Fruit fly (Drosophila melanogaster) whole organism, embryonic: Measurements from ENCODE around the gene eIF1.

ENCODE experiments used
- CG11456 ChIP-seq: fragments of 200-800 bp; sonication (Bioruptor generic); IDR thresholded peaks from 3 replicates; pipeline ENCODE4 v1.3.6; 2022; ENCODE audit warnings: missing biosample characterization, missing genetic modification characterization
- CG11504 ChIP-seq: fragments of 200-800 bp; sonication (Bioruptor generic); optimal IDR thresholded peaks from 3 replicates; lab custom pipeline; 2019; ENCODE audit warnings: missing biosample characterization, mild to moderate bottlenecking, missing genetic modification characterization, moderate library complexity
- CG13894 ChIP-seq: fragments of 200-800 bp; sonication (Bioruptor generic); optimal IDR thresholded peaks from 3 replicates; lab custom pipeline; 2018; ENCODE audit warnings: missing biosample characterization, mild to moderate bottlenecking, missing genetic modification characterization, moderate library complexity
- CG14667 ChIP-seq: fragments of 200-800 bp; sonication (Bioruptor generic); IDR thresholded peaks from 2 replicates; pipeline ENCODE4 v1.3.6; 2022; ENCODE audit warnings: missing biosample characterization, missing genetic modification characterization
- CG14860 ChIP-seq: fragments of 200-800 bp; sonication (Bioruptor generic); IDR thresholded peaks from 3 replicates; pipeline ENCODE4 v1.3.6; 2022; ENCODE audit warnings: missing biosample characterization, missing genetic modification characterization; ENCODE audit not compliant: partially characterized antibody
- CG16813 ChIP-seq: fragments of 200-800 bp; sonication (Bioruptor generic); IDR thresholded peaks from 3 replicates; pipeline ENCODE4 v1.3.6; 2022; ENCODE audit warnings: missing biosample characterization, missing genetic modification characterization; ENCODE audit not compliant: partially characterized antibody
- CG17385 ChIP-seq: fragments of 200-800 bp; sonication (Bioruptor generic); optimal IDR thresholded peaks from 3 replicates; lab custom pipeline; 2018; ENCODE audit warnings: missing biosample characterization, mild to moderate bottlenecking, missing genetic modification characterization
- CG1832 ChIP-seq: fragments of 200-800 bp; sonication (Bioruptor generic); optimal IDR thresholded peaks from 2 replicates; lab custom pipeline; 2017; ENCODE audit warnings: missing biosample characterization, mild to moderate bottlenecking, missing genetic modification characterization, inconsistent platforms
- CG30403 ChIP-seq: fragments of 200-800 bp; sonication (Bioruptor generic); optimal IDR thresholded peaks from 3 replicates; lab custom pipeline; 2016; ENCODE audit warnings: missing biosample characterization, missing genetic modification characterization
- CG3163 ChIP-seq: fragments of 200-800 bp; sonication (Bioruptor generic); optimal IDR thresholded peaks from 3 replicates; lab custom pipeline; 2016; ENCODE audit warnings: missing biosample characterization, missing genetic modification characterization
- CG42726 ChIP-seq: fragments of 200-800 bp; sonication (Bioruptor generic); IDR thresholded peaks from 2 replicates; pipeline ENCODE4 v1.3.6; 2022; ENCODE audit warnings: missing biosample characterization, missing genetic modification characterization; ENCODE audit not compliant: partially characterized antibody
- CG4360 ChIP-seq: fragments of 200-800 bp; sonication (Bioruptor generic); IDR thresholded peaks from 2 replicates; pipeline ENCODE4 v1.3.6; 2022; ENCODE audit warnings: missing biosample characterization, missing genetic modification characterization
- CG4820 ChIP-seq: fragments of 200-800 bp; sonication (Bioruptor generic); optimal IDR thresholded peaks from 3 replicates; lab custom pipeline; 2016; ENCODE audit warnings: missing biosample characterization, missing genetic modification characterization
- CG5180 ChIP-seq: fragments of 200-800 bp; sonication (Bioruptor generic); optimal IDR thresholded peaks from 3 replicates; lab custom pipeline; 2017; ENCODE audit warnings: missing biosample characterization, missing genetic modification characterization, mild to moderate bottlenecking, moderate library complexity, missing genetic modification reagents
- CG6689 ChIP-seq: fragments of 200-800 bp; sonication (Bioruptor generic); IDR thresholded peaks from 2 replicates; pipeline ENCODE4 v1.3.6; 2022; ENCODE audit warnings: missing biosample characterization, missing genetic modification characterization
- CkIIα-i1 ChIP-seq: fragments of 200-800 bp; sonication (Bioruptor generic); IDR thresholded peaks from 2 replicates; pipeline ENCODE4 v1.3.6; 2022; ENCODE audit warnings: missing biosample characterization, missing genetic modification characterization
- Dref ChIP-seq: fragments of 200-800 bp; sonication (Bioruptor generic); IDR thresholded peaks from 2 replicates; pipeline ENCODE4 v1.3.6; 2022; ENCODE audit warnings: missing biosample characterization, missing genetic modification characterization
- E2f1 ChIP-seq: fragments of 200-800 bp; sonication (Bioruptor generic); IDR thresholded peaks from 2 replicates; pipeline ENCODE4 v1.3.6; 2022; ENCODE audit warnings: missing biosample characterization, missing genetic modification characterization
- HLH54F ChIP-seq: fragments of 200-800 bp; sonication (Bioruptor generic); optimal IDR thresholded peaks from 3 replicates; lab custom pipeline; 2016; ENCODE audit warnings: missing biosample characterization, missing genetic modification characterization
- Hr39 ChIP-seq: fragments of >200 bp; optimal IDR thresholded peaks from 2 replicates; lab custom pipeline; 2017
- Hr78 ChIP-seq, 2 experiments: fragments of 200-800 bp in 1 of 2; fragments of >200 bp in 1 of 2; sonication (Bioruptor generic) in 1 of 2; optimal IDR thresholded peaks; 2 replicates each; lab custom pipeline; 2017 to 2019; ENCODE audit warnings: missing biosample characterization in 2 of 2, missing genetic modification characterization in 2 of 2, mild to moderate bottlenecking in 1 of 2, moderate library complexity in 1 of 2
- Lim3 ChIP-seq: fragments of 200-800 bp; sonication (Bioruptor generic); IDR thresholded peaks from 2 replicates; pipeline ENCODE4 v1.3.6; 2022; ENCODE audit warnings: missing biosample characterization, missing genetic modification characterization
- MESR4 ChIP-seq: fragments of 200-800 bp; sonication (Bioruptor generic); optimal IDR thresholded peaks from 2 replicates; lab custom pipeline; 2018; ENCODE audit warnings: missing biosample characterization, mild to moderate bottlenecking, missing genetic modification characterization, moderate library complexity
- MTF-1 ChIP-seq: fragments of 200-800 bp; sonication (Bioruptor generic); optimal IDR thresholded peaks from 2 replicates; lab custom pipeline; 2018; ENCODE audit warnings: missing biosample characterization, mild to moderate bottlenecking, missing genetic modification characterization, borderline replicate concordance
- Pdp1 ChIP-seq, 2 experiments: fragments of 200-800 bp; sonication (Bioruptor generic); optimal IDR thresholded peaks; 3 replicates each; lab custom pipeline; 2016; ENCODE audit warnings: missing biosample characterization in 2 of 2, missing genetic modification characterization in 2 of 2, mild to moderate bottlenecking in 1 of 2, moderate library complexity in 1 of 2
- Sry-β ChIP-seq: fragments of 200-800 bp; sonication (Bioruptor generic); optimal IDR thresholded peaks from 2 replicates; lab custom pipeline; 2018; ENCODE audit warnings: missing biosample characterization, mild to moderate bottlenecking, missing genetic modification characterization, moderate library complexity
- Vsx1 ChIP-seq: fragments of 200-800 bp; sonication (Bioruptor generic); optimal IDR thresholded peaks from 2 replicates; lab custom pipeline; 2017; ENCODE audit warnings: missing biosample characterization, mild to moderate bottlenecking, missing genetic modification characterization, missing genetic modification reagents
- bbx ChIP-seq: fragments of 200-800 bp; sonication (Bioruptor generic); IDR thresholded peaks from 2 replicates; pipeline ENCODE4 v1.3.6; 2022; ENCODE audit warnings: missing biosample characterization, missing genetic modification characterization; ENCODE audit not compliant: partially characterized antibody
- chif ChIP-seq, 2 experiments: fragments of 200-800 bp; sonication (Bioruptor generic); optimal IDR thresholded peaks; 3 replicates each; lab custom pipeline; 2016; ENCODE audit warnings: missing biosample characterization in 2 of 2, missing genetic modification characterization in 2 of 2
- chm ChIP-seq: fragments of 200-800 bp; sonication (Bioruptor generic); IDR thresholded peaks from 2 replicates; pipeline ENCODE4 v1.3.6; 2022; ENCODE audit warnings: missing biosample characterization, missing genetic modification characterization
- ci ChIP-seq: fragments of 200-800 bp; sonication (Bioruptor generic); IDR thresholded peaks from 3 replicates; pipeline ENCODE4 v1.3.6; 2022; ENCODE audit warnings: missing biosample characterization, missing genetic modification characterization
- dysf ChIP-seq: fragments of 200-800 bp; sonication (Bioruptor generic); IDR thresholded peaks from 3 replicates; pipeline ENCODE4 v1.3.6; 2022; ENCODE audit warnings: missing biosample characterization, missing genetic modification characterization
- ewg ChIP-seq: fragments of 200-800 bp; sonication (Bioruptor generic); optimal IDR thresholded peaks from 3 replicates; lab custom pipeline; 2017; ENCODE audit warnings: mild to moderate bottlenecking, missing biosample characterization, missing genetic modification reagents, missing genetic modification characterization
- fd102C ChIP-seq: fragments of 200-800 bp; sonication (Bioruptor generic); optimal IDR thresholded peaks from 2 replicates; lab custom pipeline; 2018; ENCODE audit warnings: missing biosample characterization, mild to moderate bottlenecking, missing genetic modification characterization, moderate library complexity
- fd64A ChIP-seq: fragments of 200-800 bp; sonication (Bioruptor generic); optimal IDR thresholded peaks from 3 replicates; lab custom pipeline; 2018; ENCODE audit warnings: missing biosample characterization, mild to moderate bottlenecking, missing genetic modification characterization
- ftz-f1 ChIP-seq: fragments of 200-800 bp; sonication (Bioruptor generic); optimal IDR thresholded peaks from 2 replicates; lab custom pipeline; 2016; ENCODE audit warnings: missing biosample characterization, missing genetic modification characterization
- fu2 ChIP-seq: fragments of 200-800 bp; sonication (Bioruptor generic); optimal IDR thresholded peaks from 2 replicates; lab custom pipeline; 2016; ENCODE audit warnings: missing biosample characterization, missing genetic modification characterization
- grau ChIP-seq: fragments of 200-800 bp; optimal IDR thresholded peaks from 3 replicates; lab custom pipeline; 2019; ENCODE audit warnings: missing biosample characterization, mild to moderate bottlenecking, missing genetic modification characterization, moderate library complexity
- jing ChIP-seq: fragments of 200-800 bp; sonication (Bioruptor generic); optimal IDR thresholded peaks from 2 replicates; lab custom pipeline; 2018; ENCODE audit warnings: missing biosample characterization, mild to moderate bottlenecking, missing genetic modification characterization
- kni ChIP-seq: fragments of 200-800 bp; sonication (Bioruptor generic); optimal IDR thresholded peaks from 3 replicates; lab custom pipeline; 2017; ENCODE audit warnings: mild to moderate bottlenecking, missing biosample characterization, missing genetic modification reagents, missing genetic modification characterization
- lilli ChIP-seq: fragments of 200-800 bp; sonication (Bioruptor generic); optimal IDR thresholded peaks from 3 replicates; lab custom pipeline; 2016; ENCODE audit warnings: missing biosample characterization, missing genetic modification characterization
- lmd ChIP-seq: fragments of 200-800 bp; sonication (Bioruptor generic); IDR thresholded peaks from 2 replicates; pipeline ENCODE4 v1.3.6; 2022; ENCODE audit warnings: missing biosample characterization, missing genetic modification characterization
- nau ChIP-seq: fragments of 200-800 bp; sonication (Bioruptor generic); optimal IDR thresholded peaks from 3 replicates; lab custom pipeline; 2017; ENCODE audit warnings: missing biosample characterization, mild to moderate bottlenecking, missing genetic modification characterization, missing genetic modification reagents
- otp ChIP-seq: fragments of 200-800 bp; sonication (Bioruptor generic); IDR thresholded peaks from 3 replicates; pipeline ENCODE4, ENCODE4 v1.3.6; 2022; ENCODE audit warnings: missing biosample characterization, missing genetic modification characterization
- salm ChIP-seq: fragments of 200-800 bp; sonication (Bioruptor generic); optimal IDR thresholded peaks from 2 replicates; lab custom pipeline; 2018; ENCODE audit warnings: missing biosample characterization, mild to moderate bottlenecking, missing genetic modification characterization
- schlank ChIP-seq: fragments of 200-800 bp; sonication (Bioruptor generic); optimal IDR thresholded peaks from 2 replicates; lab custom pipeline; 2018; ENCODE audit warnings: missing biosample characterization, mild to moderate bottlenecking, missing genetic modification characterization
- trh ChIP-seq: fragments of 200-800 bp; sonication (Bioruptor generic); optimal IDR thresholded peaks from 2 replicates; lab custom pipeline; 2016; ENCODE audit warnings: missing biosample characterization, missing genetic modification characterization
- unc-4 ChIP-seq: fragments of 200-800 bp; sonication (Bioruptor generic); IDR thresholded peaks from 2 replicates; pipeline ENCODE4 v1.3.6; 2022; ENCODE audit warnings: missing biosample characterization, missing genetic modification characterization; ENCODE audit not compliant: partially characterized antibody
- vvl ChIP-seq: fragments of 200-800 bp; sonication (Bioruptor generic); IDR thresholded peaks from 2 replicates; pipeline ENCODE4 v1.3.6; 2022; ENCODE audit warnings: missing biosample characterization, missing genetic modification characterization
- zfh2 ChIP-seq: fragments of 200-800 bp; sonication (Bioruptor generic); optimal IDR thresholded peaks from 2 replicates; lab custom pipeline; 2016; ENCODE audit warnings: missing biosample characterization, missing genetic modification characterization

The eIF1 gene

dm6 chr3L:3192912-3193311 lies 30.2 kb upstream of the eIF1 start, which contains the start of gene Hsp83 (continued):
- TF ChIP-seq CG6689, result peak; percentile 81
- TF ChIP-seq dysf, result peak; percentile 89
- TF ChIP-seq CG13894, result peak; percentile 97
- peak; percentile 99 for TF ChIP-seq ci (GFP tag; lab: Robert Waterston, UW)
- peak; percentile 73 for TF ChIP-seq Sry-β
- peak; percentile 81 to 91 for TF ChIP-seq chif (GFP tag; optimal IDR thresholded peaks at IDR 0.05; lab: Kevin White, UChicago)
- TF ChIP-seq CG5180 (GFP tag; lab: Kevin White, UChicago), result peak; percentile 92
- no peak for TF ChIP-seq CG1832 (GFP tag; lab: Kevin White, UChicago)
- peak; percentile 99 for TF ChIP-seq kni (GFP tag; lab: Kevin White, UChicago)
- TF ChIP-seq salm (tag; lab: Kevin White, UChicago), result peak; percentile 89
- TF ChIP-seq CG17385 (GFP tag; lab: Kevin White, UChicago), result peak; percentile 96
- TF ChIP-seq CG11456 (GFP tag; lab: Robert Waterston, UW), result peak; percentile 96
- TF ChIP-seq Hr78 (GFP tag; optimal IDR thresholded peaks at IDR 0.05; lab: Kevin White, UChicago), result no peak
- peak; percentile 38; the same call in 1 of the 2 replicates for TF ChIP-seq CG42726
- peak; percentile 99 for TF ChIP-seq nau (GFP tag; lab: Kevin White, UChicago)
- peak; percentile 99 for TF ChIP-seq MTF-1 (GFP tag; lab: Kevin White, UChicago)
- TF ChIP-seq schlank (tag; lab: Kevin White, UChicago), result peak; percentile 99
- no peak for TF ChIP-seq CG14860 (GFP tag; lab: Robert Waterston, UW)
- peak; percentile 87 for TF ChIP-seq CG3163 (GFP tag; lab: Kevin White, UChicago)
- TF ChIP-seq unc-4 (GFP tag; lab: Robert Waterston, UW), result peak; percentile 0; the same call in 1 of the 2 replicates
- TF ChIP-seq HLH54F, result peak; percentile 88
- peak; percentile 97 for TF ChIP-seq vvl (GFP tag; lab: Robert Waterston, UW)
- TF ChIP-seq fu2 (GFP tag; lab: Kevin White, UChicago), result peak; percentile 86
- peak; percentile 87 for TF ChIP-seq E2f1 (GFP tag; lab: Robert Waterston, UW)
- peak; percentile 99 for TF ChIP-seq chm
- no peak; the same call in 1 of the 2 replicates for TF ChIP-seq Dref (GFP tag; lab: Robert Waterston, UW)
- TF ChIP-seq grau (tag; lab: Kevin White, UChicago), result peak; percentile 90
- peak; percentile 82 for TF ChIP-seq CG30403 (GFP tag; lab: Kevin White, UChicago)
- TF ChIP-seq lmd, result peak; percentile 80
- TF ChIP-seq fd102C, result peak; percentile 86
- TF ChIP-seq CG4820 (GFP tag; lab: Kevin White, UChicago), result peak; percentile 76
- no peak for TF ChIP-seq Hr39 (lab: Kevin White, UChicago)
- peak; percentile 89 for TF ChIP-seq Pdp1 (GFP tag; optimal IDR thresholded peaks at IDR 0.05; lab: Kevin White, UChicago)
- 0 out of 2 replicates have a peak, but pooled peaks have one; percentile 17 for TF ChIP-seq Lim3 (GFP tag; lab: Robert Waterston, UW)
- peak; percentile 79 for TF ChIP-seq jing (GFP tag; lab: Kevin White, UChicago)
- TF ChIP-seq zfh2, result peak; percentile 81
- TF ChIP-seq Vsx1 (GFP tag; lab: Kevin White, UChicago), result peak; percentile 97
- TF ChIP-seq CG14667 (GFP tag; lab: Robert Waterston, UW), result peak; percentile 31; the same call in 1 of the 2 replicates
- peak; percentile 88 for TF ChIP-seq ewg
- TF ChIP-seq trh (GFP tag; lab: Kevin White, UChicago), result peak; percentile 75
- peak; percentile 98 for TF ChIP-seq otp (GFP tag; lab: Robert Waterston, UW)
- peak; percentile 88 for TF ChIP-seq lilli (GFP tag; lab: Kevin White, UChicago)
- TF ChIP-seq fd64A (GFP tag; lab: Kevin White, UChicago), result peak; percentile 99
- peak; percentile 74 for TF ChIP-seq CG4360 (GFP tag; lab: Robert Waterston, UW)
- peak; percentile 62 for TF ChIP-seq bbx
- peak; percentile 85 for TF ChIP-seq CG11504 (tag; lab: Kevin White, UChicago)
- TF ChIP-seq CG16813 (GFP tag; lab: Robert Waterston, UW), result no peak
- peak; percentile 80 for TF ChIP-seq ftz-f1
- peak; percentile 26; the same call in 1 of the 2 replicates for TF ChIP-seq CkIIα-i1
- TF ChIP-seq MESR4, result peak; percentile 92
